Fruit fly (Drosophila melanogaster) whole organism, embryonic: ENCODE measurements around the gene Parg.

Experiments used
- Atf3 ChIP-seq: fragments of 200-800 bp; sonication (Bioruptor generic); optimal IDR thresholded peaks from 3 replicates; lab custom pipeline; 2016; ENCODE audit warnings: missing biosample characterization, missing genetic modification characterization
- BEAF-32 ChIP-seq: fragments of 200-800 bp; sonication (Bioruptor generic); optimal IDR thresholded peaks from 3 replicates; lab custom pipeline; 2017; ENCODE audit warnings: missing biosample characterization, missing genetic modification characterization, mild to moderate bottlenecking, moderate library complexity, missing genetic modification reagents
- BtbVII ChIP-seq: fragments of 200-800 bp; sonication (Bioruptor generic); optimal IDR thresholded peaks from 3 replicates; lab custom pipeline; 2017; ENCODE audit warnings: missing biosample characterization, mild to moderate bottlenecking, missing genetic modification characterization
- CG10274 ChIP-seq: fragments of 200-800 bp; sonication (Bioruptor generic); optimal IDR thresholded peaks from 3 replicates; lab custom pipeline; 2017; ENCODE audit warnings: missing biosample characterization, mild to moderate bottlenecking, missing genetic modification characterization
- CG10543 ChIP-seq: fragments of 200-800 bp; sonication (Bioruptor generic); optimal IDR thresholded peaks from 3 replicates; lab custom pipeline; 2017; ENCODE audit warnings: missing biosample characterization, mild to moderate bottlenecking, missing genetic modification characterization, moderate library complexity
- CG10979 ChIP-seq: fragments of 200-800 bp; sonication (Bioruptor generic); optimal IDR thresholded peaks from 2 replicates; lab custom pipeline; 2018; ENCODE audit warnings: missing biosample characterization, mild to moderate bottlenecking, missing genetic modification characterization, moderate library complexity
- CG11695 ChIP-seq: fragments of 200-800 bp; sonication (Bioruptor generic); IDR thresholded peaks from 3 replicates; pipeline ENCODE4 v1.3.6; 2022; ENCODE audit warnings: missing biosample characterization, missing genetic modification characterization
- CG12071 ChIP-seq: fragments of 200-800 bp; sonication (Bioruptor generic); optimal IDR thresholded peaks from 3 replicates; lab custom pipeline; 2018; ENCODE audit warnings: missing biosample characterization, mild to moderate bottlenecking, missing genetic modification characterization
- CG14014 ChIP-seq: fragments of 200-800 bp; sonication (Bioruptor generic); IDR thresholded peaks from 2 replicates; pipeline ENCODE4 v1.3.6; 2022; ENCODE audit warnings: missing biosample characterization, missing genetic modification characterization
- CG14860 ChIP-seq: fragments of 200-800 bp; sonication (Bioruptor generic); IDR thresholded peaks from 3 replicates; pipeline ENCODE4 v1.3.6; 2022; ENCODE audit warnings: missing biosample characterization, missing genetic modification characterization; ENCODE audit not compliant: partially characterized antibody
- CG14965 ChIP-seq: fragments of 200-800 bp; sonication (Bioruptor generic); optimal IDR thresholded peaks from 2 replicates; lab custom pipeline; 2016; ENCODE audit warnings: missing biosample characterization, missing genetic modification characterization, borderline replicate concordance
- CG16779 ChIP-seq: fragments of 200-800 bp; sonication (Bioruptor generic); IDR thresholded peaks from 2 replicates; pipeline ENCODE4 v1.3.6; 2022; ENCODE audit warnings: missing biosample characterization, missing genetic modification characterization
- CG17361 ChIP-seq: fragments of 200-800 bp; sonication (Bioruptor generic); IDR thresholded peaks from 3 replicates; pipeline ENCODE4 v1.3.6; 2022; ENCODE audit warnings: missing biosample characterization, missing genetic modification characterization
- CG17568 ChIP-seq: fragments of 200-800 bp; sonication (Bioruptor generic); optimal IDR thresholded peaks from 2 replicates; lab custom pipeline; 2018; ENCODE audit warnings: missing biosample characterization, mild to moderate bottlenecking, missing genetic modification characterization, moderate library complexity
- CG18262 ChIP-seq: fragments of 200-800 bp; optimal IDR thresholded peaks from 3 replicates; lab custom pipeline; 2019; ENCODE audit warnings: missing biosample characterization, mild to moderate bottlenecking, missing genetic modification characterization, moderate library complexity
- CG2129 ChIP-seq: fragments of 200-800 bp; sonication (Bioruptor generic); IDR thresholded peaks from 2 replicates; pipeline ENCODE4 v1.3.6; 2022; ENCODE audit warnings: missing biosample characterization, missing genetic modification characterization; ENCODE audit not compliant: partially characterized antibody
- CG2678 ChIP-seq: fragments of 200-800 bp; sonication (Bioruptor generic); optimal IDR thresholded peaks from 3 replicates; lab custom pipeline; 2019; ENCODE audit warnings: missing biosample characterization, mild to moderate bottlenecking, missing genetic modification characterization, moderate library complexity
- CG2889 ChIP-seq: fragments of 200-800 bp; sonication (Bioruptor generic); IDR thresholded peaks from 3 replicates; pipeline ENCODE4 v1.3.6; 2022; ENCODE audit warnings: missing biosample characterization, missing genetic modification characterization
- CG30431 ChIP-seq: fragments of 200-800 bp; sonication (Bioruptor generic); optimal IDR thresholded peaks from 2 replicates; lab custom pipeline; 2017; ENCODE audit warnings: missing biosample characterization, missing genetic modification characterization
- CG3163 ChIP-seq: fragments of 200-800 bp; sonication (Bioruptor generic); optimal IDR thresholded peaks from 3 replicates; lab custom pipeline; 2016; ENCODE audit warnings: missing biosample characterization, missing genetic modification characterization
- CG32772 ChIP-seq: fragments of 200-800 bp; sonication (Bioruptor generic); IDR thresholded peaks from 2 replicates; pipeline ENCODE4 v1.3.6; 2022; ENCODE audit warnings: missing biosample characterization, missing genetic modification characterization
- CG34422 ChIP-seq: fragments of 200-800 bp; sonication (Bioruptor generic); IDR thresholded peaks from 3 replicates; pipeline ENCODE4 v1.3.6; 2022; ENCODE audit warnings: missing biosample characterization, missing genetic modification characterization
- CG42726 ChIP-seq: fragments of 200-800 bp; sonication (Bioruptor generic); IDR thresholded peaks from 2 replicates; pipeline ENCODE4 v1.3.6; 2022; ENCODE audit warnings: missing biosample characterization, missing genetic modification characterization; ENCODE audit not compliant: partially characterized antibody
- CG4282 ChIP-seq: fragments of 200-800 bp; sonication (Bioruptor generic); optimal IDR thresholded peaks from 2 replicates; lab custom pipeline; 2016; ENCODE audit warnings: missing biosample characterization, missing genetic modification characterization
- CG6689 ChIP-seq: fragments of 200-800 bp; sonication (Bioruptor generic); IDR thresholded peaks from 2 replicates; pipeline ENCODE4 v1.3.6; 2022; ENCODE audit warnings: missing biosample characterization, missing genetic modification characterization
- CG7556 ChIP-seq: fragments of 200-800 bp; sonication (Bioruptor generic); optimal IDR thresholded peaks from 2 replicates; lab custom pipeline; 2017; ENCODE audit warnings: missing biosample characterization, mild to moderate bottlenecking, missing genetic modification characterization
- CG9215 ChIP-seq: fragments of 200-800 bp; sonication (Bioruptor generic); IDR thresholded peaks from 2 replicates; pipeline ENCODE4 v1.3.6; 2022; ENCODE audit warnings: missing biosample characterization, missing genetic modification characterization
- CTCF ChIP-seq: fragments of 200-800 bp; sonication (Bioruptor generic); optimal IDR thresholded peaks from 2 replicates; lab custom pipeline; 2017; ENCODE audit warnings: missing biosample characterization, mild to moderate bottlenecking, missing genetic modification characterization, moderate library complexity
- CoRest ChIP-seq: fragments of 200-800 bp; sonication (Bioruptor generic); optimal IDR thresholded peaks from 3 replicates; lab custom pipeline; 2018; ENCODE audit warnings: missing biosample characterization, mild to moderate bottlenecking, missing genetic modification characterization, moderate library complexity
- Dbx ChIP-seq: fragments of 200-800 bp; sonication (Bioruptor generic); IDR thresholded peaks from 3 replicates; pipeline ENCODE4 v1.3.6; 2022; ENCODE audit warnings: missing biosample characterization, missing genetic modification characterization
- Deaf1 ChIP-seq: fragments of 200-800 bp; optimal IDR thresholded peaks from 3 replicates; lab custom pipeline; 2019; ENCODE audit warnings: missing biosample characterization, mild to moderate bottlenecking, missing genetic modification characterization, moderate library complexity
- Gsc ChIP-seq: fragments of 200-800 bp; sonication (Bioruptor generic); IDR thresholded peaks from 2 replicates; pipeline ENCODE4 v1.3.6; 2022; ENCODE audit warnings: missing biosample characterization, missing genetic modification characterization
- HmgZ ChIP-seq: fragments of 200-800 bp; sonication (Bioruptor generic); optimal IDR thresholded peaks from 2 replicates; lab custom pipeline; 2018; ENCODE audit warnings: missing biosample characterization, mild to moderate bottlenecking, missing genetic modification characterization
- Hsf ChIP-seq: fragments of 200-800 bp; sonication (Bioruptor generic); optimal IDR thresholded peaks from 3 replicates; lab custom pipeline; 2016; ENCODE audit warnings: missing biosample characterization, missing genetic modification characterization
- Lpt ChIP-seq: fragments of >200 bp; optimal IDR thresholded peaks from 2 replicates; lab custom pipeline; 2018; ENCODE audit warnings: missing biosample characterization, missing genetic modification characterization
- MBD-R2 ChIP-seq: fragments of 200-800 bp; sonication (Bioruptor generic); IDR thresholded peaks from 2 replicates; pipeline ENCODE4 v1.3.6; 2022; ENCODE audit warnings: missing biosample characterization, missing genetic modification characterization
- NfI ChIP-seq: fragments of 200-800 bp; sonication (Bioruptor generic); optimal IDR thresholded peaks from 3 replicates; lab custom pipeline; 2018; ENCODE audit warnings: missing biosample characterization, mild to moderate bottlenecking, missing genetic modification characterization, moderate library complexity
- Pdp1 ChIP-seq, 2 experiments: fragments of 200-800 bp; sonication (Bioruptor generic); optimal IDR thresholded peaks; 3 replicates each; lab custom pipeline; 2016; ENCODE audit warnings: missing biosample characterization in 2 of 2, missing genetic modification characterization in 2 of 2, mild to moderate bottlenecking in 1 of 2, moderate library complexity in 1 of 2
- bab2 ChIP-seq: fragments of 200-800 bp; sonication (Bioruptor generic); optimal IDR thresholded peaks from 2 replicates; lab custom pipeline; 2016; ENCODE audit warnings: missing biosample characterization, missing genetic modification characterization
- esg ChIP-seq: fragments of 200-800 bp; sonication (Bioruptor generic); conservative IDR thresholded peaks from 2 replicates; pipeline ENCODE4 v1.3.6; 2022; ENCODE audit warnings: missing biosample characterization, missing genetic modification characterization
- gem ChIP-seq: fragments of 200-800 bp; sonication (Bioruptor generic); optimal IDR thresholded peaks from 2 replicates; lab custom pipeline; 2019; ENCODE audit warnings: missing biosample characterization, mild to moderate bottlenecking, missing genetic modification characterization, moderate library complexity
- hth ChIP-seq: fragments of >200 bp; optimal IDR thresholded peaks from 2 replicates; lab custom pipeline; 2017; ENCODE audit warnings: inconsistent platforms
- klu ChIP-seq: fragments of 200-800 bp; sonication (Bioruptor generic); IDR thresholded peaks from 2 replicates; pipeline ENCODE4 v1.3.6; 2022; ENCODE audit warnings: missing biosample characterization, missing genetic modification characterization
- lola ChIP-seq, 3 experiments: fragments of >200 bp in 2 of 3; fragments of 200-800 bp in 1 of 3; sonication (Bioruptor generic) in 1 of 3; optimal IDR thresholded peaks; 2 replicates each; lab custom pipeline; 2017 to 2019; ENCODE audit warnings: missing biosample characterization in 3 of 3, missing genetic modification characterization in 3 of 3, mild to moderate bottlenecking in 1 of 3, moderate library complexity in 1 of 3
- oc ChIP-seq: fragments of 200-800 bp; sonication (Bioruptor generic); optimal IDR thresholded peaks from 2 replicates; lab custom pipeline; 2018; ENCODE audit warnings: missing biosample characterization, mild to moderate bottlenecking, missing genetic modification characterization, moderate library complexity
- pita ChIP-seq: fragments of 200-800 bp; sonication (Bioruptor generic); optimal IDR thresholded peaks from 2 replicates; lab custom pipeline; 2017; ENCODE audit warnings: missing biosample characterization, mild to moderate bottlenecking, missing genetic modification characterization
- sug ChIP-seq: fragments of 200-800 bp; optimal IDR thresholded peaks from 2 replicates; lab custom pipeline; 2019; ENCODE audit warnings: missing biosample characterization, mild to moderate bottlenecking, missing genetic modification characterization, moderate library complexity
- tio ChIP-seq: fragments of 200-800 bp; sonication (Bioruptor generic); optimal IDR thresholded peaks from 2 replicates; lab custom pipeline; 2017; ENCODE audit warnings: missing biosample characterization, missing genetic modification characterization, inconsistent platforms
- tll ChIP-seq, 2 experiments: fragments of 200-800 bp in 1 of 2; fragments of >200 bp in 1 of 2; sonication (Bioruptor generic) in 1 of 2; optimal IDR thresholded peaks; 2 replicates each; lab custom pipeline; 2017 to 2019; ENCODE audit warnings: missing biosample characterization in 2 of 2, missing genetic modification characterization in 2 of 2, mild to moderate bottlenecking in 1 of 2, moderate library complexity in 1 of 2
- trem ChIP-seq: fragments of 200-800 bp; optimal IDR thresholded peaks from 3 replicates; lab custom pipeline; 2019; ENCODE audit warnings: missing biosample characterization, mild to moderate bottlenecking, missing genetic modification characterization, moderate library complexity
- wor ChIP-seq: fragments of 200-800 bp; sonication (Bioruptor generic); IDR thresholded peaks from 2 replicates; pipeline ENCODE4 v1.3.6; 2022; ENCODE audit warnings: missing biosample characterization, missing genetic modification characterization
- yki ChIP-seq: fragments of >200 bp; optimal IDR thresholded peaks from 3 replicates; lab custom pipeline; 2018

Gene Parg

dm6 chrX:3714020-3714419 is 42.7 kb upstream of the Parg start (continued):
- TF ChIP-seq CG17361 (GFP tag; lab: Robert Waterston, UW): 0 out of 3 replicates have a peak, but pooled peaks have one; percentile 40
- no peak for TF ChIP-seq tll (GFP tag; optimal IDR thresholded peaks at IDR 0.05; lab: Kevin White, UChicago)
- TF ChIP-seq CG16779 (GFP tag; lab: Robert Waterston, UW): no peak
- TF ChIP-seq CG17568 (GFP tag; lab: Kevin White, UChicago): peak; percentile 6
- TF ChIP-seq CG10979 (tag; lab: Kevin White, UChicago): peak; percentile 20
- peak; percentile 2 for TF ChIP-seq sug
- TF ChIP-seq CG34422: no peak
- peak; percentile 15 for TF ChIP-seq tio (GFP tag; lab: Kevin White, UChicago)
- TF ChIP-seq CG2678 (tag; lab: Kevin White, UChicago): peak; percentile 61
- TF ChIP-seq yki: no peak
- no peak for TF ChIP-seq CG9215 (GFP tag; lab: Robert Waterston, UW)
- TF ChIP-seq Deaf1 (tag; lab: Kevin White, UChicago): no peak
- no peak for TF ChIP-seq BEAF-32 (GFP tag; lab: Kevin White, UChicago)
- no peak for TF ChIP-seq wor (GFP tag; lab: Robert Waterston, UW)
- TF ChIP-seq hth (lab: Kevin White, UChicago): no peak
- TF ChIP-seq Pdp1 (GFP tag; optimal IDR thresholded peaks at IDR 0.05; lab: Kevin White, UChicago): peak; percentile 21 to 53
- TF ChIP-seq HmgZ: peak; percentile 21
- TF ChIP-seq CG2889 (GFP tag; lab: Robert Waterston, UW): no peak; the same call in 2 of the 3 replicates
- no peak for TF ChIP-seq Lpt (GFP tag; lab: Kevin White, UChicago)
- 0 out of 2 replicates have a peak, but pooled peaks have one; percentile 35 for TF ChIP-seq CG6689
- TF ChIP-seq CG11695: peak; percentile 32; the same call in 1 of the 3 replicates
- TF ChIP-seq CG12071 (GFP tag; lab: Kevin White, UChicago): no peak
- TF ChIP-seq esg: no peak
- no peak for TF ChIP-seq lola (GFP tag; optimal IDR thresholded peaks at IDR 0.05; lab: Kevin White, UChicago)
- no peak for TF ChIP-seq CG42726 (GFP tag; lab: Robert Waterston, UW)
- no peak for TF ChIP-seq CG14860
- TF ChIP-seq CG10274 (GFP tag; lab: Kevin White, UChicago): no peak
- no peak for TF ChIP-seq CG14965
- TF ChIP-seq CG7556 (GFP tag; lab: Kevin White, UChicago): peak; percentile 51
- peak; percentile 40 for TF ChIP-seq CG18262 (tag; lab: Kevin White, UChicago)
- peak; percentile 49 for TF ChIP-seq bab2 (GFP tag; lab: Kevin White, UChicago)
- no peak for TF ChIP-seq BtbVII (GFP tag; lab: Kevin White, UChicago)
- no peak for TF ChIP-seq CG3163 (GFP tag; lab: Kevin White, UChicago)
- TF ChIP-seq CG30431 (GFP tag; lab: Kevin White, UChicago): no peak
- no peak for TF ChIP-seq CG14014 (GFP tag; lab: Robert Waterston, UW)
- TF ChIP-seq pita (GFP tag; lab: Kevin White, UChicago): no peak
- TF ChIP-seq CG32772 (GFP tag; lab: Robert Waterston, UW): no peak
- no peak; the same call in 1 of the 2 replicates for TF ChIP-seq MBD-R2 (GFP tag; lab: Robert Waterston, UW)
- 0 out of 3 replicates have a peak, but pooled peaks have one; percentile 20 for TF ChIP-seq Dbx (GFP tag; lab: Robert Waterston, UW)
- TF ChIP-seq NfI (GFP tag; lab: Kevin White, UChicago): peak; percentile 36
- TF ChIP-seq CoRest (tag; lab: Kevin White, UChicago): peak; percentile 54
- TF ChIP-seq oc (tag; lab: Kevin White, UChicago): no peak
- TF ChIP-seq trem (tag; lab: Kevin White, UChicago): no peak
- TF ChIP-seq CG4282 (GFP tag; lab: Kevin White, UChicago): no peak
- TF ChIP-seq Hsf (GFP tag; lab: Kevin White, UChicago): peak; percentile 7
- TF ChIP-seq CG10543: peak; percentile 51
- TF ChIP-seq Gsc (GFP tag; lab: Robert Waterston, UW): no peak
- TF ChIP-seq CG2129 (GFP tag; lab: Robert Waterston, UW): no peak
- no peak for TF ChIP-seq CTCF (GFP tag; lab: Kevin White, UChicago)
- no peak for TF ChIP-seq klu (GFP tag; lab: Robert Waterston, UW)
- TF ChIP-seq Atf3 (GFP tag; lab: Kevin White, UChicago): peak; percentile 31
- peak; percentile 67 for TF ChIP-seq gem
